Worm (Caenorhabditis elegans): Measurements from ENCODE around the gene C15H9.9.

Gene C15H9.9

ce11 chrX:6128225-6128686 lies at the start of gene C15H9.9:
C15H9.9 (minus strand) TSS chrX:6128275.
- TF ChIP-seq zag-1 (tag; optimal IDR thresholded peaks at IDR 0.05) (no peak), nhr-71 (tag; optimal IDR thresholded peaks at IDR 0.05) (peak; percentile 39), C04F5.9 (tag; optimal IDR thresholded peaks at IDR 0.05) (no peak), fkh-8 (tag; optimal IDR thresholded peaks at IDR 0.05) (peak; percentile 12), xbp-1 (tag; optimal IDR thresholded peaks at IDR 0.05) (peak; percentile 5), mep-1 (tag; optimal IDR thresholded peaks at IDR 0.05) (no peak), nhr-20 (tag; optimal IDR thresholded peaks at IDR 0.05) (peak; percentile 10), lsy-2 (tag; optimal IDR thresholded peaks at IDR 0.05) (peak in 1 of 2 experiments; percentile 30), Y116A8C.19 (tag; optimal IDR thresholded peaks at IDR 0.05; ENCODE audit: borderline replicate concordance) (no peak), vab-15 (tag; optimal IDR thresholded peaks at IDR 0.05) (no peak), dsc-1 (tag; optimal IDR thresholded peaks at IDR 0.05) (peak; percentile 57), rnt-1 (tag; optimal IDR thresholded peaks at IDR 0.05) (peak; percentile 44), nhr-47 (tag; optimal IDR thresholded peaks at IDR 0.05) (peak; percentile 15), swsn-7 (tag; optimal IDR thresholded peaks at IDR 0.05) (peak; percentile 25), snu-23 (GFP tag; optimal IDR thresholded peaks at IDR 0.05) (peak; percentile 26), lin-14 (GFP tag; optimal IDR thresholded peaks at IDR 0.05) (peak; percentile 76), tbx-2 (tag; optimal IDR thresholded peaks at IDR 0.05) (peak; percentile 47), fkh-10 (GFP tag; optimal IDR thresholded peaks at IDR 0.05) (peak; percentile 32), ceh-82 (tag; optimal IDR thresholded peaks at IDR 0.05) (peak in 2 of 3 experiments; percentile 25 to 26)

- TF ChIP-seq swsn-7 (tag; optimal IDR thresholded peaks at IDR 0.05) (no peak), zag-1 (tag; optimal IDR thresholded peaks at IDR 0.05) (no peak), lin-13 (GFP tag; optimal IDR thresholded peaks at IDR 0.05) (no peak), ceh-88 (GFP tag; IDR thresholded peaks at IDR 0.05) (no peak), aha-1 (tag; optimal IDR thresholded peaks at IDR 0.05) (no peak), ets-5 (GFP tag; IDR thresholded peaks at IDR 0.05) (no peak)
Observed at ce11 chrX:6175829-6176228, 47.8 kb upstream of the C15H9.9 start, which contains the start of gene T25B2.3. T25B2.3 (plus strand) TSS chrX:6176129.

ce11 chrX:6173656-6174055 lies 45.6 kb upstream of the C15H9.9 start, which contains the start of gene T25B2.1:
T25B2.1 (plus strand) TSS chrX:6173956.
- TF ChIP-seq lin-14 (GFP tag; optimal IDR thresholded peaks at IDR 0.05) (no peak), efl-3 (GFP tag; optimal IDR thresholded peaks at IDR 0.05) (no peak), hlh-17 (GFP tag; optimal IDR thresholded peaks at IDR 0.05; ENCODE audit: borderline replicate concordance) (no peak), nhr-47 (tag; optimal IDR thresholded peaks at IDR 0.05) (no peak), C16A3.4 (tag; optimal IDR thresholded peaks at IDR 0.05) (no peak)

- TF ChIP-seq F16B12.6 (tag; optimal IDR thresholded peaks at IDR 0.05) (no peak), mdl-1 (tag; optimal IDR thresholded peaks at IDR 0.05) (no peak), ama-1 (optimal IDR thresholded peaks at IDR 0.05) (no peak), unc-130 (tag; optimal IDR thresholded peaks at IDR 0.05) (no peak), nhr-12 (tag; optimal IDR thresholded peaks at IDR 0.05) (no peak), nhr-47 (tag; optimal IDR thresholded peaks at IDR 0.05) (no peak), sptf-1 (tag; optimal IDR thresholded peaks at IDR 0.05) (no peak), alr-1 (tag; optimal IDR thresholded peaks at IDR 0.05; ENCODE audit: borderline replicate concordance) (no peak), xbp-1 (tag; optimal IDR thresholded peaks at IDR 0.05) (no peak), elt-2 (tag; optimal IDR thresholded peaks at IDR 0.05) (peak; percentile 92), isw-1 (GFP tag; IDR thresholded peaks at IDR 0.05) (no peak), tbx-2 (tag; optimal IDR thresholded peaks at IDR 0.05) (no peak), snu-23 (GFP tag; optimal IDR thresholded peaks at IDR 0.05) (no peak), C34B4.2 (tag; optimal IDR thresholded peaks at IDR 0.05) (no peak), nhr-71 (tag; optimal IDR thresholded peaks at IDR 0.05) (no peak), lin-35 (GFP tag; optimal IDR thresholded peaks at IDR 0.05) (peak in 1 of 2 experiments; percentile 40), unc-98 (GFP tag; IDR thresholded peaks at IDR 0.05) (no peak), zag-1 (tag; optimal IDR thresholded peaks at IDR 0.05) (no peak), unc-30 (tag; optimal IDR thresholded peaks at IDR 0.05) (no peak), rnt-1 (tag; optimal IDR thresholded peaks at IDR 0.05) (no peak), ztf-4 (tag; optimal IDR thresholded peaks at IDR 0.05) (no peak), nhr-90 (tag; optimal IDR thresholded peaks at IDR 0.05; ENCODE audit: poor library complexity) (no peak), jun-1 (tag; optimal IDR thresholded peaks at IDR 0.05) (peak; percentile 21)
Observed at ce11 chrX:6169252-6169651, 41.2 kb upstream of the C15H9.9 start, which contains the start of gene T25B2.2. T25B2.2 (plus strand) TSS chrX:6169643.
